Fruit fly (Drosophila melanogaster): Measurements from ENCODE around the gene CG31915.
A peak's percentile ranks its signal among the peaks of the same experiment; 100 is the strongest.

CG31915 gene

dm6 chr2L:5525723-5526122 lies 2.2 kb upstream of the CG31915 start, which contains the start of gene Cap-D3 (continued):
- TF ChIP-seq hbn (GFP tag; IDR thresholded peaks at IDR 0.05; ENCODE audit: partially characterized antibody) (no peak), kni (GFP tag; optimal IDR thresholded peaks at IDR 0.05) (no peak), pzg (GFP tag; optimal IDR thresholded peaks at IDR 0.05) (peak; percentile 35), CG18764 (GFP tag; optimal IDR thresholded peaks at IDR 0.05) (no peak), CG11247 (GFP tag; IDR thresholded peaks at IDR 0.05) (no peak), NfI (GFP tag; optimal IDR thresholded peaks at IDR 0.05) (no peak), phol (tag; optimal IDR thresholded peaks at IDR 0.05) (peak; percentile 72), CG14860 (GFP tag; IDR thresholded peaks at IDR 0.05; ENCODE audit: partially characterized antibody) (peak; percentile 67), Dfd (GFP tag; optimal IDR thresholded peaks at IDR 0.05) (no peak), Nf-YC (tag; optimal IDR thresholded peaks at IDR 0.05) (no peak), lmd (GFP tag; IDR thresholded peaks at IDR 0.05) (no peak), Mes4 (GFP tag; optimal IDR thresholded peaks at IDR 0.05) (no peak), Usf (GFP tag; optimal IDR thresholded peaks at IDR 0.05) (no peak), mirr (GFP tag; optimal IDR thresholded peaks at IDR 0.05) (no peak), CG4617 (GFP tag; optimal IDR thresholded peaks at IDR 0.05; ENCODE audit: borderline replicate concordance) (no peak), yki (optimal IDR thresholded peaks at IDR 0.05) (no peak), CG7745 (tag; optimal IDR thresholded peaks at IDR 0.05) (no peak), CG14014 (GFP tag; IDR thresholded peaks at IDR 0.05) (no peak), bbx (GFP tag; IDR thresholded peaks at IDR 0.05; ENCODE audit: partially characterized antibody) (peak; percentile 69), CG2889 (GFP tag; IDR thresholded peaks at IDR 0.05) (no peak), CG34224 (GFP tag; IDR thresholded peaks at IDR 0.05; ENCODE audit: partially characterized antibody) (peak; percentile 77), tna (GFP tag; IDR thresholded peaks at IDR 0.05; ENCODE audit: partially characterized antibody) (peak; percentile 74), zen2 (GFP tag; IDR thresholded peaks at IDR 0.05; ENCODE audit: partially characterized antibody) (peak; percentile 65), H2.0 (GFP tag; IDR thresholded peaks at IDR 0.05) (no peak), vfl (GFP tag; optimal IDR thresholded peaks at IDR 0.05) (no peak), wek (GFP tag; optimal IDR thresholded peaks at IDR 0.05) (no peak), Hr39 (optimal IDR thresholded peaks at IDR 0.05) (no peak), CG4282 (GFP tag; optimal IDR thresholded peaks at IDR 0.05) (no peak), CG6175 (GFP tag; IDR thresholded peaks at IDR 0.05) (no peak), CG1832 (GFP tag; optimal IDR thresholded peaks at IDR 0.05) (no peak), CG13624 (GFP tag; optimal IDR thresholded peaks at IDR 0.05) (no peak), NC2β (GFP tag; optimal IDR thresholded peaks at IDR 0.05) (no peak), HLH3B (GFP tag; IDR thresholded peaks at IDR 0.05) (no peak), C15 (GFP tag; IDR thresholded peaks at IDR 0.05) (no peak), CG8089 (GFP tag; optimal IDR thresholded peaks at IDR 0.05) (no peak), Tbp (GFP tag; optimal IDR thresholded peaks at IDR 0.05) (no peak), inv (GFP tag; IDR thresholded peaks at IDR 0.05; ENCODE audit: partially characterized antibody) (no peak), kah (GFP tag; optimal IDR thresholded peaks at IDR 0.05) (no peak), Rfx (GFP tag; IDR thresholded peaks at IDR 0.05) (no peak), CG10979 (tag; optimal IDR thresholded peaks at IDR 0.05) (no peak), Gsc (GFP tag; IDR thresholded peaks at IDR 0.05) (no peak), CG13296 (GFP tag; optimal IDR thresholded peaks at IDR 0.05) (no peak), CG10274 (GFP tag; optimal IDR thresholded peaks at IDR 0.05) (no peak), BEAF-32 (GFP tag; optimal IDR thresholded peaks at IDR 0.05) (peak; percentile 16), Sry-δ (GFP tag; optimal IDR thresholded peaks at IDR 0.05) (peak; percentile 25), Sin3A (optimal IDR thresholded peaks at IDR 0.05) (no peak), CG10267 (tag; optimal IDR thresholded peaks at IDR 0.05) (no peak), ttk (GFP tag; IDR thresholded peaks at IDR 0.05) (no peak), vnd (GFP tag; IDR thresholded peaks at IDR 0.05; ENCODE audit: partially characterized antibody) (peak; percentile 61; the same call in 2 of the 3 replicates), CG12104 (GFP tag; optimal IDR thresholded peaks at IDR 0.05) (no peak), row (GFP tag; IDR thresholded peaks at IDR 0.05) (no peak), CG32767 (GFP tag; IDR thresholded peaks at IDR 0.05) (no peak), Sry-β (GFP tag; optimal IDR thresholded peaks at IDR 0.05) (no peak)
